Fruit fly (Drosophila melanogaster) whole organism, pupa: ENCODE data around the gene wap.

Experiments used
- CG13204 ChIP-seq: fragments of 200-800 bp; sonication (Bioruptor generic); optimal IDR thresholded peaks from 2 replicates; lab custom pipeline; 2018; ENCODE audit warnings: missing biosample characterization, mild to moderate bottlenecking, missing genetic modification characterization, moderate library complexity
- CG17806 ChIP-seq: fragments of 200-800 bp; sonication (Bioruptor generic); optimal IDR thresholded peaks from 2 replicates; lab custom pipeline; 2018; ENCODE audit warnings: missing biosample characterization, mild to moderate bottlenecking, missing genetic modification characterization, moderate library complexity
- CG32121 ChIP-seq: fragments of 200-800 bp; sonication (Bioruptor generic); IDR thresholded peaks from 2 replicates; pipeline ENCODE4 v1.3.6; 2022; ENCODE audit warnings: missing biosample characterization, missing genetic modification characterization
- CG4496 ChIP-seq: fragments of 200-800 bp; sonication (Bioruptor generic); IDR thresholded peaks from 3 replicates; pipeline ENCODE4 v1.3.6; 2022; ENCODE audit warnings: missing biosample characterization, missing genetic modification characterization
- rn ChIP-seq: fragments of 200-800 bp; sonication (Bioruptor generic); IDR thresholded peaks from 2 replicates; pipeline ENCODE4 v1.3.6; 2022; ENCODE audit warnings: missing biosample characterization, missing genetic modification characterization

dm6 chrX:22443518-22443917 is 11.7 kb downstream of the wap start:
- no peak for TF ChIP-seq CG32121 (GFP tag; lab: Robert Waterston, UW)
- TF ChIP-seq CG4496 (GFP tag; lab: Robert Waterston, UW), result no peak
- no peak for TF ChIP-seq CG13204
- no peak for TF ChIP-seq rn (GFP tag; lab: Robert Waterston, UW)
- no peak for TF ChIP-seq CG17806 (tag; lab: Kevin White, UChicago)
